Fruit fly (Drosophila melanogaster): ENCODE measurements around the gene CG1136.

dm6 chr3L:4056812-4057211, 10.4 kb downstream of the CG1136 start:
- TF ChIP-seq kay (GFP tag; ENCODE audit: borderline replicate concordance) (no peak), tj (GFP tag; optimal IDR thresholded peaks at IDR 0.05) (no peak), CG7045 (GFP tag; optimal IDR thresholded peaks at IDR 0.05) (no peak), CG1620 (GFP tag; optimal IDR thresholded peaks at IDR 0.05) (no peak)

Measured in whole organism, adult.